Worm (Caenorhabditis elegans): ENCODE measurements around the gene try-3.

try-3 gene

ce11 chrIV:6511767-6512166 lies 45.2 kb upstream of the try-3 start:
- no peak for TF ChIP-seq unc-62 (GFP tag; optimal IDR thresholded peaks at IDR 0.05)
- no peak for TF ChIP-seq mbf-1 (tag; optimal IDR thresholded peaks at IDR 0.05)
- TF ChIP-seq nhr-129 (tag; optimal IDR thresholded peaks at IDR 0.05) = no peak
- no peak for TF ChIP-seq mdl-1 (tag; optimal IDR thresholded peaks at IDR 0.05)
- no peak for TF ChIP-seq sma-3 (GFP tag; optimal IDR thresholded peaks at IDR 0.05)
- TF ChIP-seq lin-11 (tag; optimal IDR thresholded peaks at IDR 0.05) = no peak
- no peak for TF ChIP-seq peb-1 (tag; optimal IDR thresholded peaks at IDR 0.05)
- TF ChIP-seq ceh-16 (tag; optimal IDR thresholded peaks at IDR 0.05) = no peak
- TF ChIP-seq nhr-21 (tag; optimal IDR thresholded peaks at IDR 0.05) = no peak
- no peak for TF ChIP-seq ztf-11 (tag; optimal IDR thresholded peaks at IDR 0.05)
- TF ChIP-seq zag-1 (tag; optimal IDR thresholded peaks at IDR 0.05) = no peak
- no peak for TF ChIP-seq fos-1 (tag; optimal IDR thresholded peaks at IDR 0.05)
- TF ChIP-seq nhr-23 (tag; optimal IDR thresholded peaks at IDR 0.05) = no peak
- no peak for TF ChIP-seq snpc-4 (tag; optimal IDR thresholded peaks at IDR 0.05)
- TF ChIP-seq lsy-2 (tag; optimal IDR thresholded peaks at IDR 0.05) = no peak
- TF ChIP-seq gmeb-1 (tag; optimal IDR thresholded peaks at IDR 0.05) = no peak

- TF ChIP-seq elt-3 (tag; optimal IDR thresholded peaks at IDR 0.05) (no peak), nhr-25 (tag; optimal IDR thresholded peaks at IDR 0.05) (no peak), ztf-11 (tag; optimal IDR thresholded peaks at IDR 0.05) (no peak), alr-1 (tag; optimal IDR thresholded peaks at IDR 0.05) (no peak), F13H6.1 (tag; optimal IDR thresholded peaks at IDR 0.05) (peak; percentile 10), egl-27 (tag; optimal IDR thresholded peaks at IDR 0.05) (no peak), ama-1 (optimal IDR thresholded peaks at IDR 0.05) (no peak), sma-3 (GFP tag; optimal IDR thresholded peaks at IDR 0.05) (no peak), C34F6.9 (tag; optimal IDR thresholded peaks at IDR 0.05) (peak; percentile 49), nhr-129 (tag; optimal IDR thresholded peaks at IDR 0.05) (no peak), sma-9 (GFP tag; optimal IDR thresholded peaks at IDR 0.05) (peak; percentile 41), sma-9 (tag; optimal IDR thresholded peaks at IDR 0.05) (no peak), unc-39 (tag; optimal IDR thresholded peaks at IDR 0.05) (no peak), nhr-21 (tag; optimal IDR thresholded peaks at IDR 0.05) (peak; percentile 78), unc-62 (GFP tag; optimal IDR thresholded peaks at IDR 0.05) (no peak), lin-39 (tag; optimal IDR thresholded peaks at IDR 0.05) (no peak), lsy-2 (tag; optimal IDR thresholded peaks at IDR 0.05) (peak in 1 of 2 experiments; percentile 67), elt-1 (tag; optimal IDR thresholded peaks at IDR 0.05) (no peak), skn-1 (tag; optimal IDR thresholded peaks at IDR 0.05) (no peak), blmp-1 (tag; optimal IDR thresholded peaks at IDR 0.05; ENCODE audit: insufficient read depth) (no peak), lin-11 (tag; optimal IDR thresholded peaks at IDR 0.05) (no peak), fos-1 (tag; optimal IDR thresholded peaks at IDR 0.05) (no peak), unc-55 (GFP tag; optimal IDR thresholded peaks at IDR 0.05) (peak; percentile 56), ceh-16 (tag; optimal IDR thresholded peaks at IDR 0.05) (no peak), crh-2 (tag; optimal IDR thresholded peaks at IDR 0.05) (peak; percentile 40), nhr-77 (tag; optimal IDR thresholded peaks at IDR 0.05) (no peak), ztf-4 (tag; optimal IDR thresholded peaks at IDR 0.05) (peak; percentile 33), ztf-1 (GFP tag; conservative IDR thresholded peaks at IDR 0.05) (no peak), lin-13 (GFP tag; optimal IDR thresholded peaks at IDR 0.05) (peak; percentile 25), aly-2 (tag; optimal IDR thresholded peaks at IDR 0.05) (no peak), mdl-1 (tag; optimal IDR thresholded peaks at IDR 0.05) (no peak), nhr-11 (tag; optimal IDR thresholded peaks at IDR 0.05) (no peak), mbf-1 (tag; optimal IDR thresholded peaks at IDR 0.05) (no peak), snpc-4 (tag; optimal IDR thresholded peaks at IDR 0.05) (no peak), nhr-10 (tag; optimal IDR thresholded peaks at IDR 0.05) (no peak), nhr-12 (tag; optimal IDR thresholded peaks at IDR 0.05) (no peak), peb-1 (tag; optimal IDR thresholded peaks at IDR 0.05) (no peak), nhr-6 (tag; optimal IDR thresholded peaks at IDR 0.05) (peak; percentile 48), zag-1 (tag; optimal IDR thresholded peaks at IDR 0.05) (peak; percentile 27), dmd-4 (tag; optimal IDR thresholded peaks at IDR 0.05) (no peak), ceh-82 (tag; optimal IDR thresholded peaks at IDR 0.05) (no peak), sem-4 (tag; optimal IDR thresholded peaks at IDR 0.05) (no peak), nhr-237 (tag; optimal IDR thresholded peaks at IDR 0.05) (no peak), mab-5 (tag; optimal IDR thresholded peaks at IDR 0.05) (no peak), R02D3.7 (tag; optimal IDR thresholded peaks at IDR 0.05) (no peak), ZK546.5 (tag; optimal IDR thresholded peaks at IDR 0.05) (no peak), Y55F3AM.14 (GFP tag; optimal IDR thresholded peaks at IDR 0.05) (peak; percentile 1), gmeb-1 (tag; optimal IDR thresholded peaks at IDR 0.05) (no peak), nhr-23 (tag; optimal IDR thresholded peaks at IDR 0.05) (no peak)
These were observed 42.3 kb upstream of the try-3 start for ce11 chrIV:6514700-6515099.

Measured in whole organism, L2 larva.